Worm (Caenorhabditis elegans): ENCODE measurements around the gene Y1A5A.1.

The Y1A5A.1 gene

DNA sequence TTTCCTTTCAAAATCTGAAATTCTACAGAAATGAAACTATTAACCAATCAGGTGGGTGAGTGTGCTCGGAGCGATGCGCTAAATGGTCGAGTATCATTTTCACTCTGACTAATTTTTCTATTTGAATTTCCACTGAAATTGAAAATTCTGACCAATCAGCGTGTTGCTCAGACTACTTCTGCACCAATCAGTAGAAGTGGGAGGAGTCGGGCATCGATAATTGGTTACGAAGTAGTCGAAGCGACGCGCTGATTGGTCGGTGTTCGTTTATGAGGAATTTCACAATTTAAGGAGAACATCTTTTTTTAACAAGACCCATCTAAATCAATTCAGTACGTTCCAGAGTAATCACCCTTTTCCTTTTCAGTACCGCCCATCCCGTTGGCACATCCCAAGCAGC lies 22.7 kb upstream of the Y1A5A.1 start:
- TF ChIP-seq tra-1 (GFP tag; IDR thresholded peaks at IDR 0.05) (no peak), unc-62 (GFP tag; optimal IDR thresholded peaks at IDR 0.05 in 1 of 2) (peak in 1 of 2 experiments; percentile 61), unc-62 (tag; optimal IDR thresholded peaks at IDR 0.05) (no peak)

DNA sequence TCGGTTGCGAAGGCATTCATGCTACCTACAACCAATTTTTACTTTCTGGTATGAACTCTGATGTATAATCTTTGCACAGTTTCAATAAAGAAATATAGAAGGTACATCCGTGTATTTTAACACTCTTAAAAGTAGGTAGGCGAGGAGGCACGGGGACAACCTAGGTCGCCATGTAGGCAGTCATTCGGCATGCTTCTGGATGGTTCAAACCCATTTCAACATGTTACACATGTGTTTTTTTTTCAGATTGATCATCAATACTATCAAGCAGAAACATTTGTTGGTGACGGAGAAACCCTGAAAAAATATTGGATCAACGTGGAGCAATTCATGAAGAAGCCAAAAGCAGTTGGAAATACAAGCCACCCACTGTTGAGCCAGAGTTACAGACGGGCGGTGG lies 20.6 kb upstream of the Y1A5A.1 start:
- TF ChIP-seq unc-62 (GFP tag; optimal IDR thresholded peaks at IDR 0.05 in 1 of 2): peak in 1 of 2 experiments; percentile 2
- TF ChIP-seq unc-62 (tag; optimal IDR thresholded peaks at IDR 0.05): no peak
- no peak for TF ChIP-seq skn-1 (tag; optimal IDR thresholded peaks at IDR 0.05)

DNA sequence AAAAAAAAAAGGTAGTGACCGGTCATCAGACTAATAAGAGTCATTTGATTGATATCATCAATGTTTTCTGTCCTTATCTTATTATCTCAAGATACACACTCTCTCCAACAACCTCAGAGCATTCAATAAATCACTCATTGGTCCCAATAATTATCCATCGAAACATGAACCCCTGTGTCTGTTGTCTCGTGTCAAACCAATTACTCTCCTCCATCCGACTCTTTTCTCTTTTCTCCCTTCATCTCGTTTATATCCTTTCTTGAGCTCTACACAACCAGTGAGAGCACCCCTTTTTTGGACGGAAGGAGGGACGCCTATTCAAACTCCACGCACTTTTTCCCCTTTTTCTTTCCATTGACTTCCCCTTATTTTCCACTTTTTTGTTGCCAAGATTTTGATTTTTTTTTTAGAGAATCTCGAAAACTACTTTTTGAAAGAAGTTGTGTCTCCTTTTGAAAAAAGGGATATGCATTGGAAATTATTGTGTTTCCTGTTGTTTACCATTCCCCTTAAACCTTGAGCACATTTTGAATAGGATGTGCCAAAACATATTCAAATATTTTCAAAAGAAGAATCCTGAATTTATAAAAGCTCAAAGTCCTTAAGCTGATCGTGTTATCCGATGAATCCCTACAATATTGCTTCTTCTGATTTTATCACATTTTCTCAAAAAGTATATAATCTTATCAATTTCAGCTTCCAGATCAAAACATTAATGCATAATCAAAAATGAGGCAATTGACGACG lies 19.2 kb upstream of the Y1A5A.1 start, which contains the start of gene pxd-1:
pxd-1 (plus strand) TSS at position 697 of the 747 bp plus-strand sequence.
- TF ChIP-seq ctbp-1 (GFP tag; IDR thresholded peaks at IDR 0.05): peak; percentile 45; the same call in 1 of the 2 replicates
- no peak for TF ChIP-seq ztf-11 (tag; optimal IDR thresholded peaks at IDR 0.05)
- TF ChIP-seq dmd-9 (GFP tag; IDR thresholded peaks at IDR 0.05): no peak
- no peak for TF ChIP-seq aly-2 (tag; optimal IDR thresholded peaks at IDR 0.05)
- TF ChIP-seq jun-1 (tag; optimal IDR thresholded peaks at IDR 0.05): no peak
- TF ChIP-seq ceh-62 (tag; optimal IDR thresholded peaks at IDR 0.05): no peak
- TF ChIP-seq mdl-1 (tag; optimal IDR thresholded peaks at IDR 0.05): peak in 1 of 2 experiments; percentile 25
- no peak for TF ChIP-seq vab-7 (GFP tag; IDR thresholded peaks at IDR 0.05)
- no peak for TF ChIP-seq Y75B8A.6 (GFP tag; IDR thresholded peaks at IDR 0.05)
- no peak for TF ChIP-seq php-3 (GFP tag; IDR thresholded peaks at IDR 0.05)
- TF ChIP-seq dmd-6 (GFP tag; IDR thresholded peaks at IDR 0.05): 0 out of 2 replicates have a peak, but pooled peaks have one; percentile 23
- TF ChIP-seq nhr-28 (tag; optimal IDR thresholded peaks at IDR 0.05): no peak
- no peak for TF ChIP-seq lin-29 (GFP tag; IDR thresholded peaks at IDR 0.05)
- no peak for TF ChIP-seq pqm-1 (tag; optimal IDR thresholded peaks at IDR 0.05)
- TF ChIP-seq zfp-2 (tag; optimal IDR thresholded peaks at IDR 0.05): no peak
- TF ChIP-seq daf-16 (GFP tag; optimal IDR thresholded peaks at IDR 0.05): no peak
- TF ChIP-seq daf-16 (tag; optimal IDR thresholded peaks at IDR 0.05): no peak
- TF ChIP-seq ceh-32 (tag; optimal IDR thresholded peaks at IDR 0.05; ENCODE audit: poor library complexity): no peak
- TF ChIP-seq fkh-10 (GFP tag; optimal IDR thresholded peaks at IDR 0.05): peak; percentile 75
- no peak for TF ChIP-seq ceh-28 (tag; optimal IDR thresholded peaks at IDR 0.05)
- no peak for TF ChIP-seq nhr-111 (GFP tag; optimal IDR thresholded peaks at IDR 0.05)
- no peak for TF ChIP-seq aha-1 (tag)
- TF ChIP-seq arid-1 (GFP tag; conservative IDR thresholded peaks at IDR 0.05): no peak
- TF ChIP-seq nhr-10 (tag; optimal IDR thresholded peaks at IDR 0.05): no peak
- TF ChIP-seq zip-11 (GFP tag; IDR thresholded peaks at IDR 0.05): no peak
- TF ChIP-seq unc-62 (GFP tag; optimal IDR thresholded peaks at IDR 0.05 in 1 of 2): no peak
- TF ChIP-seq unc-62 (tag; optimal IDR thresholded peaks at IDR 0.05): no peak
- no peak for TF ChIP-seq D1046.2 (GFP tag; IDR thresholded peaks at IDR 0.05)
- no peak for TF ChIP-seq mdt-29 (GFP tag; IDR thresholded peaks at IDR 0.05)
- no peak for TF ChIP-seq nhr-41 (GFP tag; IDR thresholded peaks at IDR 0.05)
- peak; percentile 54 for TF ChIP-seq hlh-30 (tag; optimal IDR thresholded peaks at IDR 0.05; ENCODE audit: insufficient read depth)
- no peak for TF ChIP-seq pha-4 (GFP tag; IDR thresholded peaks at IDR 0.05)
- TF ChIP-seq pha-4 (tag; optimal IDR thresholded peaks at IDR 0.05): no peak
- TF ChIP-seq mes-2 (tag; optimal IDR thresholded peaks at IDR 0.05; ENCODE audit: poor library complexity, severe bottlenecking): no peak
- no peak for TF ChIP-seq F44E2.7 (GFP tag; IDR thresholded peaks at IDR 0.05)
- peak; percentile 52 for TF ChIP-seq nhr-11 (tag; optimal IDR thresholded peaks at IDR 0.05)
- TF ChIP-seq rbr-2 (tag; optimal IDR thresholded peaks at IDR 0.05): peak; percentile 25
- no peak for TF ChIP-seq zfp-3 (GFP tag; conservative IDR thresholded peaks at IDR 0.05)
- TF ChIP-seq ztf-7 (tag; optimal IDR thresholded peaks at IDR 0.05): no peak
- TF ChIP-seq ama-1 (optimal IDR thresholded peaks at IDR 0.05): no peak
- TF ChIP-seq nhr-6 (tag; optimal IDR thresholded peaks at IDR 0.05): no peak
- no peak for TF ChIP-seq nhr-237 (tag; optimal IDR thresholded peaks at IDR 0.05)
- TF ChIP-seq hif-1 (tag; optimal IDR thresholded peaks at IDR 0.05): no peak
- TF ChIP-seq nhr-25 (tag; optimal IDR thresholded peaks at IDR 0.05; ENCODE audit: borderline replicate concordance, insufficient read depth): no peak
- no peak for TF ChIP-seq nhr-76 (tag; optimal IDR thresholded peaks at IDR 0.05)
